Worm (Caenorhabditis elegans) whole organism, young adult: ENCODE measurements around the gene R09A1.3.

Experiments used
- B0035.1 ChIP-seq: sonication (generic microtip); optimal IDR thresholded peaks from 2 replicates; lab custom pipeline; 2016; ENCODE audit warnings: missing genetic modification characterization, mild to moderate bottlenecking, missing compliant biosample characterization, missing genotype, missing genetic modification reagents
- F10E7.11 ChIP-seq: sonication (generic microtip); optimal IDR thresholded peaks from 2 replicates; lab custom pipeline; 2017; ENCODE audit warnings: mild to moderate bottlenecking, missing genetic modification characterization, moderate library complexity, missing compliant biosample characterization
- F37B4.10 ChIP-seq: fragments of 200-800 bp; sonication (Bioruptor generic); IDR thresholded peaks from 2 replicates; pipeline ENCODE4 v1.3.6; 2022; ENCODE audit warnings: missing genetic modification characterization, missing compliant biosample characterization
- F49E8.2 ChIP-seq: sonication (generic microtip); optimal IDR thresholded peaks from 3 replicates; lab custom pipeline; 2017; ENCODE audit warnings: missing genetic modification characterization, mild to moderate bottlenecking, missing compliant biosample characterization, antibody characterized with exemption, moderate library complexity; ENCODE audit not compliant: insufficient read depth
- F52B5.7 ChIP-seq: sonication (generic microtip); optimal IDR thresholded peaks from 2 replicates; lab custom pipeline; 2016; ENCODE audit warnings: mild to moderate bottlenecking, missing genetic modification characterization, missing compliant biosample characterization
- F57C9.4 ChIP-seq: sonication (generic microtip); optimal IDR thresholded peaks from 2 replicates; lab custom pipeline; 2017; ENCODE audit warnings: mild to moderate bottlenecking, missing genetic modification characterization, missing compliant biosample characterization
- K11D2.4 ChIP-seq: fragments of 200-800 bp; sonication (Bioruptor generic); IDR thresholded peaks from 2 replicates; pipeline ENCODE4 v1.3.6; 2022; ENCODE audit warnings: missing genetic modification reagents, missing genetic modification characterization, missing compliant biosample characterization
- Y95B8A.8 ChIP-seq: fragments of 200-800 bp; sonication (Bioruptor generic); IDR thresholded peaks from 2 replicates; pipeline ENCODE4 v1.3.6; 2022; ENCODE audit warnings: missing genetic modification reagents, missing genetic modification characterization, missing compliant biosample characterization
- ZK185.1 ChIP-seq: sonication (generic microtip); optimal IDR thresholded peaks from 2 replicates; lab custom pipeline; 2016; ENCODE audit warnings: mild to moderate bottlenecking, missing genetic modification characterization, missing compliant biosample characterization; ENCODE audit not compliant: poor library complexity, severe bottlenecking
- bed-1 ChIP-seq: fragments of 200-800 bp; sonication (Bioruptor generic); IDR thresholded peaks from 2 replicates; pipeline ENCODE4 v1.3.6; 2022; ENCODE audit warnings: missing genetic modification reagents, missing genetic modification characterization, missing compliant biosample characterization
- bed-2 ChIP-seq: fragments of 200-800 bp; sonication (Bioruptor generic); IDR thresholded peaks from 2 replicates; pipeline ENCODE4 v1.3.6; 2022; ENCODE audit warnings: missing genetic modification reagents, missing genetic modification characterization, missing compliant biosample characterization
- ceh-27 ChIP-seq: fragments of 200-800 bp; sonication (Bioruptor generic); optimal IDR thresholded peaks from 2 replicates; lab custom pipeline; 2018; ENCODE audit warnings: mild to moderate bottlenecking, missing genetic modification characterization, moderate library complexity, missing compliant biosample characterization
- ceh-40 ChIP-seq: fragments of 200-800 bp; sonication (Bioruptor generic); IDR thresholded peaks from 2 replicates; pipeline ENCODE4 v1.3.6; 2022; ENCODE audit warnings: missing genetic modification characterization, missing compliant biosample characterization
- chd-7 ChIP-seq: sonication (generic microtip); optimal IDR thresholded peaks from 2 replicates; lab custom pipeline; 2016; ENCODE audit warnings: mild to moderate bottlenecking, missing genetic modification characterization, moderate library complexity, missing compliant biosample characterization
- die-1 ChIP-seq: sonication (generic microtip); optimal IDR thresholded peaks from 2 replicates; lab custom pipeline; 2016; ENCODE audit warnings: missing genotype, mild to moderate bottlenecking, missing genetic modification characterization, missing compliant biosample characterization
- dpff-1 ChIP-seq: sonication (generic microtip); optimal IDR thresholded peaks from 2 replicates; lab custom pipeline; 2017; ENCODE audit warnings: mild to moderate bottlenecking, missing genetic modification characterization, missing compliant biosample characterization
- egrh-3 ChIP-seq: fragments of 200-800 bp; sonication (Bioruptor generic); IDR thresholded peaks from 2 replicates; pipeline ENCODE4 v1.3.6; 2022; ENCODE audit warnings: missing genetic modification reagents, missing genetic modification characterization, missing compliant biosample characterization
- hlh-12 ChIP-seq: sonication (generic microtip); optimal IDR thresholded peaks from 2 replicates; lab custom pipeline; 2016; ENCODE audit warnings: missing genetic modification characterization, missing compliant biosample characterization
- hmg-1.2 ChIP-seq: fragments of 200-800 bp; sonication (Bioruptor generic); IDR thresholded peaks from 2 replicates; pipeline ENCODE4 v1.3.6; 2022; ENCODE audit warnings: missing genetic modification reagents, missing genetic modification characterization, missing compliant biosample characterization
- lin-26 ChIP-seq: fragments of 200-800 bp; sonication (Bioruptor generic); IDR thresholded peaks from 2 replicates; pipeline ENCODE4 v1.3.6; 2022; ENCODE audit warnings: missing genetic modification reagents, missing genetic modification characterization, missing compliant biosample characterization
- lin-54 ChIP-seq: fragments of 200-800 bp; sonication (Bioruptor generic); optimal IDR thresholded peaks from 2 replicates; lab custom pipeline; 2018; ENCODE audit warnings: mild to moderate bottlenecking, missing genetic modification characterization, missing compliant biosample characterization
- madf-10 ChIP-seq: sonication (generic microtip); optimal IDR thresholded peaks from 2 replicates; lab custom pipeline; 2016; ENCODE audit warnings: mild to moderate bottlenecking, missing genetic modification characterization, missing compliant biosample characterization
- mcd-1 ChIP-seq: fragments of 200-800 bp; sonication (Bioruptor generic); IDR thresholded peaks from 2 replicates; pipeline ENCODE4 v1.3.6; 2022; ENCODE audit warnings: missing genetic modification reagents, missing genetic modification characterization, missing compliant biosample characterization
- mxl-1 ChIP-seq: sonication (generic microtip); optimal IDR thresholded peaks from 2 replicates; lab custom pipeline; 2016; ENCODE audit warnings: missing genetic modification characterization, missing compliant biosample characterization
- nfyb-1 ChIP-seq: fragments of 200-800 bp; sonication (Bioruptor generic); IDR thresholded peaks from 2 replicates; pipeline ENCODE4 v1.3.6; 2022; ENCODE audit warnings: missing genetic modification reagents, missing genetic modification characterization, missing compliant biosample characterization
- nhr-179 ChIP-seq: sonication (generic microtip); optimal IDR thresholded peaks from 2 replicates; lab custom pipeline; 2016; ENCODE audit warnings: mild to moderate bottlenecking, missing genetic modification characterization, missing compliant biosample characterization
- nhr-27 ChIP-seq: fragments of 200-800 bp; sonication (Bioruptor generic); optimal IDR thresholded peaks from 2 replicates; lab custom pipeline; 2018; ENCODE audit warnings: mild to moderate bottlenecking, missing genetic modification characterization, moderate library complexity, missing compliant biosample characterization
- tbp1 ChIP-seq: fragments of 200-800 bp; sonication (Bioruptor generic); optimal IDR thresholded peaks from 2 replicates; lab custom pipeline; 2018; ENCODE audit warnings: mild to moderate bottlenecking, missing genetic modification characterization, missing compliant biosample characterization
- unc-130 ChIP-seq: sonication (generic microtip); optimal IDR thresholded peaks from 2 replicates; lab custom pipeline; 2016; ENCODE audit warnings: missing genetic modification reagents, missing genetic modification characterization, missing compliant biosample characterization
- xnd-1 ChIP-seq: sonication (generic microtip); optimal IDR thresholded peaks from 2 replicates; lab custom pipeline; 2016; ENCODE audit warnings: missing genotype, missing genetic modification reagents, missing genetic modification characterization, missing compliant biosample characterization
- zfh-2 ChIP-seq: fragments of 200-800 bp; sonication (Bioruptor generic); conservative IDR thresholded peaks from 2 replicates; pipeline ENCODE4 v1.3.6; 2022; ENCODE audit warnings: missing genetic modification reagents, missing genetic modification characterization, missing compliant biosample characterization
- ztf-25 ChIP-seq: fragments of 200-800 bp; sonication (Bioruptor generic); IDR thresholded peaks from 2 replicates; pipeline ENCODE4 v1.3.6; 2022; ENCODE audit warnings: missing genetic modification reagents, missing genetic modification characterization, missing compliant biosample characterization

The R09A1.3 gene

ce11 chrV:1033304-1033703 lies 6.4 kb upstream of the R09A1.3 start, which contains the start of gene flp-34 (continued):
- TF ChIP-seq nhr-27 (tag; lab: Kevin White, UChicago) (no peak), F57C9.4 (no peak)

ce11 chrV:1023367-1023766 lies 3.5 kb downstream of the R09A1.3 start, which contains the start of gene pei-2:
Gene pei-2 (minus strand): TSS chrV:1023467.
- no peak for TF ChIP-seq bed-1 (GFP tag; lab: Robert Waterston, UW)
- TF ChIP-seq F37B4.10 (GFP tag; lab: Robert Waterston, UW), result no peak
- TF ChIP-seq die-1, result no peak

DNA sequence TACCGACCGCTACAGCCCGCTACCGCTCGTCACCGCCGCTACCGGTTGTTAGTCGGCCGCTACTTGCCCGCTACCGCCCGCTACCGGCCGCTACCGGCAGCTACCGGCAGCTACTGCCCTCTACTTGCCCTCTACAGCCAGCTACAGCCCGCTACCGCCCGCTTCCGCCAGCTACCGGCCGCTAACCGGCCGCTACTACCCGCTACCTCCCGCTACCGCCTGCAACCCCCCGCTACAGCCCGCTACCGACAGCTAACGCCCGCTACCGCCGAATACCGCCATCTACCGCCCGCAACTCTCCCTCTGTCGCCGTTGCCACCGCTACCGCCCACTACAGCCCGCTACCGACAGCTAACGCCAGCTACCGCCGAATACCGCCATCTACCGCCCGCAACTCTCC lies 5.4 kb downstream of the R09A1.3 start:
- no peak for TF ChIP-seq nhr-179 (tag; lab: Kevin White, UChicago)
- TF ChIP-seq tbp1 (GFP tag; lab: Kevin White, UChicago), result no peak
- TF ChIP-seq ceh-40, result no peak
- peak; percentile 1 for TF ChIP-seq F52B5.7
- no peak for TF ChIP-seq madf-10
- no peak for TF ChIP-seq xnd-1
- TF ChIP-seq F10E7.11 (tag; lab: Kevin White, UChicago), result no peak
- TF ChIP-seq chd-7, result peak; percentile 4
- peak; percentile 79 for TF ChIP-seq zfh-2 (GFP tag; lab: Robert Waterston, UW)
- TF ChIP-seq B0035.1, result no peak
- TF ChIP-seq egrh-3, result peak; percentile 96
- TF ChIP-seq unc-130, result no peak
- TF ChIP-seq ZK185.1 (tag; lab: Kevin White, UChicago), result no peak
- 0 out of 2 replicates have a peak, but pooled peaks have one; percentile 24 for TF ChIP-seq mcd-1 (GFP tag; lab: Robert Waterston, UW)
- TF ChIP-seq ztf-25 (GFP tag; lab: Robert Waterston, UW), result peak; percentile 56; the same call in 1 of the 2 replicates
- TF ChIP-seq ceh-27 (GFP tag; lab: Kevin White, UChicago), result peak; percentile 6
- no peak for TF ChIP-seq bed-2 (GFP tag; lab: Robert Waterston, UW)
- TF ChIP-seq K11D2.4 (GFP tag; lab: Robert Waterston, UW), result no peak
- TF ChIP-seq mxl-1 (tag; lab: Kevin White, UChicago), result no peak
- TF ChIP-seq Y95B8A.8 (GFP tag; lab: Robert Waterston, UW), result 0 out of 2 replicates have a peak, but pooled peaks have one; percentile 44
- no peak for TF ChIP-seq hmg-1.2

DNA sequence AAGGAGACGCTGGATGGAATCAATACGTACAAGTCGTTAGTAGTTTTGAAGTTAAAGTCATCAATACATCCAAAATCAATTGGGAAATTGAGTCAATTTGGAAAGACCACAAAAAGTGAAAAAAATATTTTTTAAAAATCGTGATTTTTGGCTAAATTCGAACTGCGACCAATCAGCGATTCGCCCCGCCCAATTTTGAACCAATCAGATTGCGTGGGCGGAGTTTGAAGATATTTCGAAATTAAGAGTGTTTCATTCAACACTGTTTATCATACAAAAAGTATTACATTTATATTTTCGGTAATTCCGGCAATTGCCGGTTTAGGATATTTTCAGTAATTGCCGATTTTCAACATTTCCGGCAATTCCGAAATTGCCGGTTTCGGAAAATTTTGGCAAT lies 9.7 kb downstream of the R09A1.3 start:
- TF ChIP-seq hlh-12, result no peak
- peak; percentile 77 for TF ChIP-seq nfyb-1

ce11 chrV:1015194-1015593 lies 11.7 kb downstream of the R09A1.3 start:
- TF ChIP-seq nfyb-1, result 0 out of 2 replicates have a peak, but pooled peaks have one; percentile 55
- no peak for TF ChIP-seq lin-26 (GFP tag; lab: Robert Waterston, UW)

ce11 chrV:1013637-1014036 lies 13.2 kb downstream of the R09A1.3 start:
- TF ChIP-seq lin-54 (GFP tag; lab: Kevin White, UChicago), result no peak
- no peak for TF ChIP-seq dpff-1 (tag; lab: Kevin White, UChicago)
- TF ChIP-seq nhr-179 (tag; lab: Kevin White, UChicago), result no peak
- no peak for TF ChIP-seq F49E8.2 (tag; lab: Kevin White, UChicago)
